Worm (Caenorhabditis elegans): Measurements from ENCODE around the gene C48D1.9.

- no peak for TF ChIP-seq aly-2 (tag; optimal IDR thresholded peaks at IDR 0.05)
- TF ChIP-seq ceh-82 (tag; optimal IDR thresholded peaks at IDR 0.05): no peak
- no peak for TF ChIP-seq aha-1 (tag; optimal IDR thresholded peaks at IDR 0.05)
- TF ChIP-seq nhr-47 (tag; optimal IDR thresholded peaks at IDR 0.05): no peak
- no peak for TF ChIP-seq lin-35 (GFP tag; optimal IDR thresholded peaks at IDR 0.05)
- no peak for TF ChIP-seq nhr-20 (tag; optimal IDR thresholded peaks at IDR 0.05)
- TF ChIP-seq nhr-77 (tag; optimal IDR thresholded peaks at IDR 0.05): no peak
These were observed 11.1 kb upstream of the C48D1.9 start for ce11 chrIV:13220594-13220993.
